Fruit fly (Drosophila melanogaster) whole organism, embryonic: ENCODE measurements around the gene orb.

ENCODE experiments used
- Ada2b ChIP-seq: fragments of 200-800 bp; sonication (Bioruptor generic); IDR thresholded peaks from 2 replicates; pipeline ENCODE4 v1.3.6; 2022; ENCODE audit warnings: missing biosample characterization, missing genetic modification characterization
- Aef1 ChIP-seq: fragments of 200-800 bp; sonication (Bioruptor generic); IDR thresholded peaks from 3 replicates; pipeline ENCODE4 v1.3.6; 2022; ENCODE audit warnings: missing biosample characterization, missing genetic modification characterization
- B-H2 ChIP-seq: fragments of 200-800 bp; sonication (Bioruptor generic); optimal IDR thresholded peaks from 2 replicates; lab custom pipeline; 2018; ENCODE audit warnings: missing biosample characterization, mild to moderate bottlenecking, missing genetic modification characterization
- CG10431 ChIP-seq: fragments of 200-800 bp; sonication (Bioruptor generic); optimal IDR thresholded peaks from 3 replicates; lab custom pipeline; 2018; ENCODE audit warnings: missing biosample characterization, mild to moderate bottlenecking, missing genetic modification characterization
- CG10565 ChIP-seq: fragments of 200-800 bp; sonication (Bioruptor generic); optimal IDR thresholded peaks from 3 replicates; lab custom pipeline; 2016; ENCODE audit warnings: missing biosample characterization, mild to moderate bottlenecking, missing genetic modification characterization
- CG11456 ChIP-seq: fragments of 200-800 bp; sonication (Bioruptor generic); IDR thresholded peaks from 3 replicates; pipeline ENCODE4 v1.3.6; 2022; ENCODE audit warnings: missing biosample characterization, missing genetic modification characterization
- CG12071 ChIP-seq: fragments of 200-800 bp; sonication (Bioruptor generic); optimal IDR thresholded peaks from 3 replicates; lab custom pipeline; 2018; ENCODE audit warnings: missing biosample characterization, mild to moderate bottlenecking, missing genetic modification characterization
- CG12299 ChIP-seq: fragments of 200-800 bp; sonication (Bioruptor generic); optimal IDR thresholded peaks from 2 replicates; lab custom pipeline; 2018; ENCODE audit warnings: missing biosample characterization, mild to moderate bottlenecking, missing genetic modification characterization
- CG13775 ChIP-seq: fragments of 200-800 bp; sonication (Bioruptor generic); optimal IDR thresholded peaks from 3 replicates; lab custom pipeline; 2017; ENCODE audit warnings: missing biosample characterization, mild to moderate bottlenecking, missing genetic modification characterization
- CG15479 ChIP-seq: fragments of 200-800 bp; sonication (Bioruptor generic); optimal IDR thresholded peaks from 3 replicates; lab custom pipeline; 2019; ENCODE audit warnings: missing biosample characterization, mild to moderate bottlenecking, missing genetic modification characterization, moderate library complexity
- CG2889 ChIP-seq: fragments of 200-800 bp; sonication (Bioruptor generic); IDR thresholded peaks from 3 replicates; pipeline ENCODE4 v1.3.6; 2022; ENCODE audit warnings: missing biosample characterization, missing genetic modification characterization
- CG30020 ChIP-seq: fragments of 200-800 bp; optimal IDR thresholded peaks from 2 replicates; lab custom pipeline; 2019; ENCODE audit warnings: missing biosample characterization, mild to moderate bottlenecking, missing genetic modification characterization, moderate library complexity
- CG3065 ChIP-seq: fragments of 200-800 bp; sonication (Bioruptor generic); optimal IDR thresholded peaks from 2 replicates; lab custom pipeline; 2016; ENCODE audit warnings: missing biosample characterization, missing genetic modification characterization
- CG32532 ChIP-seq: fragments of 200-800 bp; sonication (Bioruptor generic); IDR thresholded peaks from 2 replicates; pipeline ENCODE4 v1.3.6; 2022; ENCODE audit warnings: missing biosample characterization, missing genetic modification characterization
- CG33213 ChIP-seq: fragments of 200-800 bp; sonication (Bioruptor generic); optimal IDR thresholded peaks from 3 replicates; lab custom pipeline; 2016; ENCODE audit warnings: missing biosample characterization, missing genetic modification characterization
- CG3995 ChIP-seq: fragments of 200-800 bp; sonication (Bioruptor generic); optimal IDR thresholded peaks from 3 replicates; lab custom pipeline; 2016; ENCODE audit warnings: missing biosample characterization, missing genetic modification characterization
- CG4707 ChIP-seq: fragments of 200-800 bp; sonication (Bioruptor generic); optimal IDR thresholded peaks from 2 replicates; lab custom pipeline; 2018; ENCODE audit warnings: missing biosample characterization, mild to moderate bottlenecking, missing genetic modification characterization, moderate library complexity
- CG5245 ChIP-seq: fragments of 200-800 bp; sonication (Bioruptor generic); optimal IDR thresholded peaks from 3 replicates; lab custom pipeline; 2016; ENCODE audit warnings: missing biosample characterization, missing genetic modification characterization
- CG7372 ChIP-seq: fragments of 200-800 bp; sonication (Bioruptor generic); IDR thresholded peaks from 2 replicates; pipeline ENCODE4 v1.3.6; 2022; ENCODE audit warnings: missing biosample characterization, missing genetic modification characterization
- CG7839 ChIP-seq: fragments of 200-800 bp; sonication (Bioruptor generic); optimal IDR thresholded peaks from 3 replicates; lab custom pipeline; 2018; ENCODE audit warnings: missing biosample characterization, mild to moderate bottlenecking, missing genetic modification characterization, moderate library complexity
- CG7963 ChIP-seq: fragments of 200-800 bp; sonication (Bioruptor generic); IDR thresholded peaks from 3 replicates; pipeline ENCODE4 v1.3.6; 2022; ENCODE audit warnings: missing biosample characterization, missing genetic modification characterization; ENCODE audit not compliant: partially characterized antibody
- CG8388 ChIP-seq: fragments of 200-800 bp; sonication (Bioruptor generic); optimal IDR thresholded peaks from 2 replicates; lab custom pipeline; 2019; ENCODE audit warnings: missing biosample characterization, mild to moderate bottlenecking, missing genetic modification characterization, moderate library complexity
- CTCF ChIP-seq: fragments of 200-800 bp; sonication (Bioruptor generic); optimal IDR thresholded peaks from 2 replicates; lab custom pipeline; 2017; ENCODE audit warnings: missing biosample characterization, mild to moderate bottlenecking, missing genetic modification characterization, moderate library complexity
- Hr3 ChIP-seq: fragments of 200-800 bp; sonication (Bioruptor generic); optimal IDR thresholded peaks from 3 replicates; lab custom pipeline; 2016; ENCODE audit warnings: missing biosample characterization, missing genetic modification characterization
- Lpt ChIP-seq: fragments of >200 bp; optimal IDR thresholded peaks from 2 replicates; lab custom pipeline; 2018; ENCODE audit warnings: missing biosample characterization, missing genetic modification characterization
- MESR4 ChIP-seq: fragments of 200-800 bp; sonication (Bioruptor generic); optimal IDR thresholded peaks from 2 replicates; lab custom pipeline; 2018; ENCODE audit warnings: missing biosample characterization, mild to moderate bottlenecking, missing genetic modification characterization, moderate library complexity
- Max ChIP-seq: fragments of 200-800 bp; sonication (Bioruptor generic); optimal IDR thresholded peaks from 2 replicates; lab custom pipeline; 2016; ENCODE audit warnings: missing biosample characterization, mild to moderate bottlenecking, missing genetic modification characterization
- Poxn ChIP-seq: fragments of 200-800 bp; sonication (Bioruptor generic); IDR thresholded peaks from 2 replicates; pipeline ENCODE4 v1.3.6; 2022; ENCODE audit warnings: missing biosample characterization, missing genetic modification characterization
- Ptx1 ChIP-seq: fragments of 200-800 bp; sonication (Bioruptor generic); IDR thresholded peaks from 2 replicates; pipeline ENCODE4 v1.3.6; 2022; ENCODE audit warnings: missing biosample characterization, missing genetic modification characterization
- ab ChIP-seq: fragments of 200-800 bp; sonication (Bioruptor generic); optimal IDR thresholded peaks from 2 replicates; lab custom pipeline; 2016; ENCODE audit warnings: missing biosample characterization, missing genetic modification characterization
- al ChIP-seq: fragments of 200-800 bp; sonication (Bioruptor generic); IDR thresholded peaks from 2 replicates; pipeline ENCODE4 v1.3.6; 2022; ENCODE audit warnings: missing biosample characterization, missing genetic modification characterization
- aop ChIP-seq: fragments of 200-800 bp; sonication (Bioruptor generic); IDR thresholded peaks from 2 replicates; pipeline ENCODE4 v1.3.6; 2022; ENCODE audit warnings: missing biosample characterization, missing genetic modification characterization
- ap ChIP-seq: fragments of 200-800 bp; sonication (Bioruptor generic); IDR thresholded peaks from 2 replicates; pipeline ENCODE4 v1.3.6; 2022; ENCODE audit warnings: missing biosample characterization, missing genetic modification characterization
- ato ChIP-seq: fragments of 200-800 bp; sonication (Bioruptor generic); IDR thresholded peaks from 2 replicates; pipeline ENCODE4 v1.3.6; 2022; ENCODE audit warnings: missing biosample characterization, missing genetic modification characterization; ENCODE audit not compliant: partially characterized antibody
- bigmax ChIP-seq: fragments of 200-800 bp; sonication (Bioruptor generic); optimal IDR thresholded peaks from 2 replicates; lab custom pipeline; 2018; ENCODE audit warnings: missing biosample characterization, mild to moderate bottlenecking, missing genetic modification characterization
- cwo ChIP-seq: fragments of 200-800 bp; sonication (Bioruptor generic); optimal IDR thresholded peaks from 3 replicates; lab custom pipeline; 2017; ENCODE audit warnings: missing biosample characterization, missing genetic modification characterization, mild to moderate bottlenecking, moderate library complexity, missing genetic modification reagents
- dan ChIP-seq: fragments of 200-800 bp; sonication (Bioruptor generic); IDR thresholded peaks from 2 replicates; pipeline ENCODE4 v1.3.6; 2022; ENCODE audit warnings: missing biosample characterization, missing genetic modification characterization
- emc ChIP-seq: fragments of 200-800 bp; sonication (Bioruptor generic); optimal IDR thresholded peaks from 2 replicates; lab custom pipeline; 2016; ENCODE audit warnings: missing biosample characterization, missing genetic modification characterization
- eyg ChIP-seq: fragments of 200-800 bp; sonication (Bioruptor generic); optimal IDR thresholded peaks from 3 replicates; lab custom pipeline; 2016; ENCODE audit warnings: missing biosample characterization, missing genetic modification characterization
- gsb-n ChIP-seq: fragments of 200-800 bp; sonication (Bioruptor generic); optimal IDR thresholded peaks from 3 replicates; lab custom pipeline; 2018; ENCODE audit warnings: missing biosample characterization, mild to moderate bottlenecking, missing genetic modification characterization
- ham ChIP-seq: fragments of 200-800 bp; sonication (Bioruptor generic); IDR thresholded peaks from 2 replicates; pipeline ENCODE4 v1.3.6; 2022; ENCODE audit warnings: missing biosample characterization, missing genetic modification characterization
- klu ChIP-seq: fragments of 200-800 bp; sonication (Bioruptor generic); IDR thresholded peaks from 2 replicates; pipeline ENCODE4 v1.3.6; 2022; ENCODE audit warnings: missing biosample characterization, missing genetic modification characterization
- lilli ChIP-seq: fragments of 200-800 bp; sonication (Bioruptor generic); optimal IDR thresholded peaks from 3 replicates; lab custom pipeline; 2016; ENCODE audit warnings: missing biosample characterization, missing genetic modification characterization
- odd ChIP-seq: fragments of 200-800 bp; sonication (Bioruptor generic); optimal IDR thresholded peaks from 2 replicates; lab custom pipeline; 2017; ENCODE audit warnings: missing biosample characterization, mild to moderate bottlenecking, missing genetic modification characterization
- pan ChIP-seq, 4 experiments: fragments of >200 bp in 3 of 4; fragments of 200-800 bp in 1 of 4; sonication (Bioruptor generic) in 1 of 4; optimal IDR thresholded peaks in 3 of 4; IDR thresholded peaks in 1 of 4; 2 replicates each; pipeline versions ENCODE4 v1.3.6 to Lab custom; 2017 to 2022; ENCODE audit warnings: missing biosample characterization in 2 of 4, missing genetic modification characterization in 2 of 4, mixed read lengths in 1 of 4
- pfk ChIP-seq: fragments of 200-800 bp; sonication (Bioruptor generic); optimal IDR thresholded peaks from 2 replicates; lab custom pipeline; 2018; ENCODE audit warnings: missing biosample characterization, mild to moderate bottlenecking, missing genetic modification characterization, moderate library complexity
- psq ChIP-seq: fragments of 200-800 bp; sonication (Bioruptor generic); optimal IDR thresholded peaks from 2 replicates; lab custom pipeline; 2017; ENCODE audit warnings: missing biosample characterization, missing genetic modification characterization
- so ChIP-seq: fragments of 200-800 bp; sonication (Bioruptor generic); IDR thresholded peaks from 3 replicates; pipeline ENCODE4 v1.3.6; 2022; ENCODE audit warnings: missing biosample characterization, missing genetic modification characterization
- sob ChIP-seq: fragments of 200-800 bp; sonication (Bioruptor generic); IDR thresholded peaks from 2 replicates; pipeline ENCODE4 v1.3.6; 2022; ENCODE audit warnings: missing biosample characterization, missing genetic modification characterization
- wek ChIP-seq: fragments of 200-800 bp; sonication (Bioruptor generic); optimal IDR thresholded peaks from 3 replicates; lab custom pipeline; 2018; ENCODE audit warnings: missing biosample characterization, mild to moderate bottlenecking, missing genetic modification characterization, moderate library complexity
- zfh1 ChIP-seq: fragments of 200-800 bp; sonication (Bioruptor generic); IDR thresholded peaks from 3 replicates; pipeline ENCODE4 v1.3.6; 2022; ENCODE audit warnings: missing biosample characterization, missing genetic modification characterization

The orb gene

dm6 chr3R:23257986-23258427, 22.6 kb downstream of the orb start, which contains the start of the genes wda and Pex11c (continued):
- TF ChIP-seq lilli (GFP tag; lab: Kevin White, UChicago) (peak; percentile 77), CG30020 (tag; lab: Kevin White, UChicago) (peak; percentile 82), so (GFP tag; lab: Robert Waterston, UW) (peak; percentile 91; the same call in 2 of the 3 replicates), CG15479 (GFP tag; lab: Kevin White, UChicago) (no peak), CG12299 (peak; percentile 77), zfh1 (peak; percentile 88), bigmax (no peak), al (peak; percentile 85), Hr3 (peak; percentile 91), pfk (GFP tag; lab: Kevin White, UChicago) (no peak), Poxn (peak; percentile 35; the same call in 1 of the 2 replicates), CG3065 (GFP tag; lab: Kevin White, UChicago) (peak; percentile 60), CTCF (GFP tag; lab: Kevin White, UChicago) (no peak), gsb-n (tag; lab: Kevin White, UChicago) (peak; percentile 95), cwo (GFP tag; lab: Kevin White, UChicago) (peak; percentile 73), sob (GFP tag; lab: Robert Waterston, UW) (peak; percentile 94), ham (GFP tag; lab: Robert Waterston, UW) (no peak), CG13775 (GFP tag; lab: Kevin White, UChicago) (peak; percentile 93), psq (GFP tag; lab: Kevin White, UChicago) (peak; percentile 61), CG8388 (peak; percentile 93), CG11456 (GFP tag; lab: Robert Waterston, UW) (no peak), ab (GFP tag; lab: Kevin White, UChicago) (no peak), CG10565 (GFP tag; lab: Kevin White, UChicago) (no peak), aop (GFP tag; lab: Robert Waterston, UW) (no peak), pan (optimal IDR thresholded peaks at IDR 0.05; lab: Kevin White, UChicago) (no peak), pan (GFP tag; optimal IDR thresholded peaks at IDR 0.05 in 1 of 2, IDR thresholded peaks at IDR 0.05 in 1 of 2) (peak in 1 of 2 experiments; percentile 92), CG33213 (GFP tag; lab: Kevin White, UChicago) (no peak), ato (GFP tag; lab: Robert Waterston, UW) (peak; percentile 44; the same call in 1 of the 2 replicates), dan (GFP tag; lab: Robert Waterston, UW) (no peak), ap (GFP tag; lab: Robert Waterston, UW) (peak; percentile 73; the same call in 1 of the 2 replicates), MESR4 (GFP tag; lab: Kevin White, UChicago) (peak; percentile 48), Lpt (GFP tag; lab: Kevin White, UChicago) (no peak), wek (GFP tag; lab: Kevin White, UChicago) (no peak), CG32532 (GFP tag; lab: Robert Waterston, UW) (no peak; the same call in 1 of the 2 replicates), klu (peak; percentile 80; the same call in 1 of the 2 replicates), odd (peak; percentile 74), CG7963 (GFP tag; lab: Robert Waterston, UW) (no peak), CG3995 (GFP tag; lab: Kevin White, UChicago) (no peak), Max (peak; percentile 34), emc (no peak), CG12071 (GFP tag; lab: Kevin White, UChicago) (no peak), Ada2b (GFP tag; lab: Robert Waterston, UW) (no peak; the same call in none of the 2 replicates), CG4707 (no peak), CG5245 (GFP tag; lab: Kevin White, UChicago) (peak; percentile 43), Aef1 (peak; percentile 84), CG2889 (GFP tag; lab: Robert Waterston, UW) (peak; percentile 75; the same call in 2 of the 3 replicates), CG7372 (GFP tag; lab: Robert Waterston, UW) (peak; percentile 89), eyg (GFP tag; lab: Kevin White, UChicago) (no peak), CG10431 (GFP tag; lab: Kevin White, UChicago) (peak; percentile 57), Ptx1 (peak; percentile 95), B-H2 (GFP tag; lab: Kevin White, UChicago) (peak; percentile 64), CG7839 (tag; lab: Kevin White, UChicago) (peak; percentile 89)
